Worm (Caenorhabditis elegans) whole organism, L1 larva: ENCODE results near the gene oac-4.

Experiments
- C04F5.9 ChIP-seq: sonication (generic microtip); optimal IDR thresholded peaks from 2 replicates; lab custom pipeline; 2016; ENCODE audit warnings: missing genetic modification characterization, missing compliant biosample characterization
- C16A3.4 ChIP-seq: fragments of 150-350 bp; optimal IDR thresholded peaks from 2 replicates; lab custom pipeline; 2014; ENCODE audit warnings: missing biosample characterization, missing genetic modification characterization
- F16B12.6 ChIP-seq: fragments of 150-350 bp; optimal IDR thresholded peaks from 2 replicates; lab custom pipeline; 2014; ENCODE audit warnings: missing biosample characterization, missing genetic modification characterization
- Y116A8C.19 ChIP-seq: sonication (generic microtip); optimal IDR thresholded peaks from 2 replicates; lab custom pipeline; 2016; ENCODE audit warnings: missing compliant biosample characterization, missing genetic modification characterization, borderline replicate concordance
- aha-1 ChIP-seq: fragments of 150-350 bp; optimal IDR thresholded peaks from 2 replicates; lab custom pipeline; 2014; ENCODE audit warnings: missing biosample characterization, missing genetic modification characterization
- aly-2 ChIP-seq: fragments of 150-350 bp; optimal IDR thresholded peaks from 2 replicates; lab custom pipeline; 2014; ENCODE audit warnings: missing biosample characterization, missing genetic modification characterization
- ces-1 ChIP-seq: fragments of 150-350 bp; optimal IDR thresholded peaks from 2 replicates; lab custom pipeline; 2014; ENCODE audit warnings: missing biosample characterization, missing genetic modification reagents, missing genetic modification characterization
- dsc-1 ChIP-seq: sonication (generic microtip); optimal IDR thresholded peaks from 2 replicates; lab custom pipeline; 2016; ENCODE audit warnings: mild to moderate bottlenecking, missing genetic modification characterization, missing compliant biosample characterization
- egl-13 ChIP-seq: sonication (generic microtip); optimal IDR thresholded peaks from 2 replicates; lab custom pipeline; 2016; ENCODE audit warnings: missing genotype, missing genetic modification reagents, missing genetic modification characterization, missing compliant biosample characterization
- elt-2 ChIP-seq: sonication (generic microtip); optimal IDR thresholded peaks from 2 replicates; lab custom pipeline; 2016; ENCODE audit warnings: missing genetic modification characterization, mild to moderate bottlenecking, inconsistent platforms, missing compliant biosample characterization, missing genetic modification reagents
- elt-3 ChIP-seq, 6 experiments: fragments of 150-350 bp in 1 of 6; sonication (generic microtip); optimal IDR thresholded peaks; 2 replicates each; lab custom pipeline; 2017 to 2018; ENCODE audit warnings: missing biosample characterization in 6 of 6, missing genetic modification characterization in 6 of 6, inconsistent platforms in 1 of 6
- fkh-4 ChIP-seq: sonication (generic microtip); optimal IDR thresholded peaks from 2 replicates; lab custom pipeline; 2016; ENCODE audit warnings: missing compliant biosample characterization, missing genetic modification characterization, borderline replicate concordance
- fkh-8 ChIP-seq: sonication (generic microtip); optimal IDR thresholded peaks from 2 replicates; lab custom pipeline; 2016; ENCODE audit warnings: mild to moderate bottlenecking, missing genetic modification characterization, missing compliant biosample characterization
- fos-1 ChIP-seq: fragments of 150-350 bp; optimal IDR thresholded peaks from 2 replicates; lab custom pipeline; 2014; ENCODE audit warnings: missing biosample characterization, missing genetic modification characterization
- hlh-17 ChIP-seq: fragments of 200-800 bp; sonication (Bioruptor generic); optimal IDR thresholded peaks from 2 replicates; lab custom pipeline; 2018; ENCODE audit warnings: missing genetic modification characterization, mild to moderate bottlenecking, missing compliant biosample characterization, moderate library complexity, borderline replicate concordance
- hpl-2 ChIP-seq: fragments of 150-350 bp; optimal IDR thresholded peaks from 2 replicates; lab custom pipeline; 2014; ENCODE audit warnings: missing biosample characterization, missing genetic modification reagents, missing genetic modification characterization
- jun-1 ChIP-seq: fragments of 150-350 bp; optimal IDR thresholded peaks from 2 replicates; lab custom pipeline; 2014; ENCODE audit warnings: missing biosample characterization, missing genetic modification reagents, missing genetic modification characterization
- lin-13 ChIP-seq: fragments of 150-350 bp; optimal IDR thresholded peaks from 2 replicates; lab custom pipeline; 2014; ENCODE audit warnings: missing biosample characterization, missing genetic modification reagents, missing genetic modification characterization
- lin-14 ChIP-seq: fragments of 200-800 bp; sonication (Bioruptor generic); optimal IDR thresholded peaks from 2 replicates; lab custom pipeline; 2018; ENCODE audit warnings: mild to moderate bottlenecking, missing genetic modification characterization, moderate library complexity, missing compliant biosample characterization
- lin-35 ChIP-seq, 2 experiments: fragments of 150-350 bp; optimal IDR thresholded peaks; 2 replicates each; lab custom pipeline; 2014; ENCODE audit warnings: missing biosample characterization in 2 of 2, missing genetic modification characterization in 2 of 2, missing genetic modification reagents in 2 of 2
- lin-39 ChIP-seq: fragments of 150-350 bp; optimal IDR thresholded peaks from 2 replicates; lab custom pipeline; 2014; ENCODE audit warnings: missing biosample characterization, missing genetic modification reagents, missing genetic modification characterization
- mab-9 ChIP-seq: fragments of 200-800 bp; sonication (Bioruptor generic); IDR thresholded peaks from 2 replicates; pipeline ENCODE4 v1.3.6; 2022; ENCODE audit warnings: missing genetic modification reagents, missing genetic modification characterization, missing compliant biosample characterization
- nhr-11 ChIP-seq: fragments of 150-350 bp; optimal IDR thresholded peaks from 2 replicates; lab custom pipeline; 2014; ENCODE audit warnings: missing biosample characterization, missing genetic modification characterization
- nhr-19 ChIP-seq: fragments of 200-800 bp; sonication (Bioruptor generic); conservative IDR thresholded peaks from 2 replicates; pipeline ENCODE4 v1.3.6; 2022; ENCODE audit warnings: missing genetic modification characterization, missing compliant biosample characterization
- nhr-237 ChIP-seq: fragments of 150-350 bp; optimal IDR thresholded peaks from 2 replicates; lab custom pipeline; 2014; ENCODE audit warnings: missing biosample characterization, missing genetic modification characterization
- nhr-28 ChIP-seq: fragments of 150-350 bp; optimal IDR thresholded peaks from 2 replicates; lab custom pipeline; 2014; ENCODE audit warnings: missing biosample characterization, missing genetic modification characterization
- nhr-47 ChIP-seq: sonication (generic microtip); optimal IDR thresholded peaks from 2 replicates; lab custom pipeline; 2016; ENCODE audit warnings: mild to moderate bottlenecking, missing genetic modification characterization, moderate library complexity, missing compliant biosample characterization
- nhr-76 ChIP-seq: sonication (generic microtip); optimal IDR thresholded peaks from 2 replicates; lab custom pipeline; 2017; ENCODE audit warnings: missing biosample characterization, missing genetic modification characterization
- nhr-85 ChIP-seq: sonication (generic microtip); peaks from one replicate; lab custom pipeline; 2016; ENCODE audit warnings: missing genetic modification characterization, inconsistent platforms, missing compliant biosample characterization
- nhr-90 ChIP-seq: sonication (generic microtip); optimal IDR thresholded peaks from 2 replicates; lab custom pipeline; 2016; ENCODE audit warnings: mild to moderate bottlenecking, missing genetic modification characterization, missing compliant biosample characterization; ENCODE audit not compliant: poor library complexity
- pag-3 ChIP-seq: sonication (generic microtip); optimal IDR thresholded peaks from 2 replicates; lab custom pipeline; 2017; ENCODE audit warnings: missing genetic modification characterization, mild to moderate bottlenecking, missing compliant biosample characterization, antibody characterized with exemption, borderline replicate concordance; ENCODE audit not compliant: insufficient read depth
- pax-3 ChIP-seq: fragments of 200-800 bp; sonication (Bioruptor generic); optimal IDR thresholded peaks from 2 replicates; lab custom pipeline; 2018; ENCODE audit warnings: mild to moderate bottlenecking, missing genetic modification characterization, moderate library complexity, missing compliant biosample characterization
- pqm-1 ChIP-seq: sonication (generic microtip); optimal IDR thresholded peaks from 3 replicates; lab custom pipeline; 2017; ENCODE audit warnings: missing biosample characterization, missing genetic modification characterization
- snpc-4 ChIP-seq: fragments of 150-350 bp; optimal IDR thresholded peaks from 2 replicates; lab custom pipeline; 2014; ENCODE audit warnings: missing biosample characterization, missing genetic modification characterization
- sptf-1 ChIP-seq: fragments of 150-350 bp; optimal IDR thresholded peaks from 2 replicates; lab custom pipeline; 2014; ENCODE audit warnings: missing biosample characterization, missing genetic modification characterization
- swsn-7 ChIP-seq: sonication (generic microtip); optimal IDR thresholded peaks from 2 replicates; lab custom pipeline; 2016; ENCODE audit warnings: missing genetic modification characterization, missing compliant biosample characterization
- tlp-1 ChIP-seq: fragments of 150-350 bp; optimal IDR thresholded peaks from 2 replicates; lab custom pipeline; 2014; ENCODE audit warnings: missing biosample characterization, missing genetic modification characterization
- unc-86 ChIP-seq: sonication (generic microtip); optimal IDR thresholded peaks from 2 replicates; lab custom pipeline; 2016; ENCODE audit warnings: missing genetic modification characterization, missing compliant biosample characterization
- unc-98 ChIP-seq: fragments of 200-800 bp; sonication (Bioruptor generic); IDR thresholded peaks from 2 replicates; pipeline ENCODE4 v1.3.6; 2022; ENCODE audit warnings: missing genetic modification characterization, missing compliant biosample characterization
- xbp-1 ChIP-seq: sonication (generic microtip); optimal IDR thresholded peaks from 2 replicates; lab custom pipeline; 2016; ENCODE audit warnings: missing genetic modification characterization, missing compliant biosample characterization
- zip-4 ChIP-seq: fragments of 200-800 bp; sonication (Bioruptor generic); optimal IDR thresholded peaks from 2 replicates; lab custom pipeline; 2018; ENCODE audit warnings: mild to moderate bottlenecking, missing genetic modification characterization, moderate library complexity, missing compliant biosample characterization
- ztf-11 ChIP-seq, 2 experiments: sonication (generic microtip); optimal IDR thresholded peaks; 2 replicates each; lab custom pipeline; 2016 to 2017; ENCODE audit warnings: missing genetic modification characterization in 2 of 2, missing biosample characterization in 1 of 2, missing compliant biosample characterization in 1 of 2

oac-4 gene

ce11 chrII:3835915-3836314, at the start of gene oac-4:
oac-4 (minus strand) TSS chrII:3836015.
- TF ChIP-seq nhr-47 (tag; lab: Kevin White, UChicago) (no peak), C16A3.4 (tag; lab: Kevin White, UChicago) (no peak), ztf-11 (tag; optimal IDR thresholded peaks at IDR 0.05; lab: Kevin White, UChicago) (no peak), lin-39 (tag; lab: Kevin White, UChicago) (no peak), tlp-1 (tag; lab: Kevin White, UChicago) (no peak), F16B12.6 (tag; lab: Kevin White, UChicago) (no peak), dsc-1 (tag; lab: Kevin White, UChicago) (no peak), nhr-237 (tag; lab: Kevin White, UChicago) (no peak)

ce11 chrII:3879945-3880344, 44.1 kb upstream of the oac-4 start, which contains the start of gene nhr-166:
nhr-166 (plus strand) TSS chrII:3880245.
- TF ChIP-seq mab-9, result no peak
- TF ChIP-seq dsc-1 (tag; lab: Kevin White, UChicago), result no peak
- TF ChIP-seq ces-1 (GFP tag; lab: Kevin White, UChicago), result no peak
- TF ChIP-seq lin-14, result no peak
- TF ChIP-seq unc-86 (tag; lab: Kevin White, UChicago), result no peak
- TF ChIP-seq C04F5.9 (tag; lab: Kevin White, UChicago), result no peak
- TF ChIP-seq fos-1 (tag; lab: Kevin White, UChicago), result no peak
- no peak for TF ChIP-seq nhr-28
- TF ChIP-seq C16A3.4 (tag; lab: Kevin White, UChicago), result no peak
- no peak for TF ChIP-seq aha-1 (tag; lab: Kevin White, UChicago)
- TF ChIP-seq elt-2 (tag; lab: Kevin White, UChicago), result no peak
- TF ChIP-seq zip-4 (GFP tag; lab: Kevin White, UChicago), result no peak
- no peak for TF ChIP-seq F16B12.6 (tag; lab: Kevin White, UChicago)
- TF ChIP-seq jun-1, result no peak
- no peak for TF ChIP-seq pax-3 (tag; lab: Kevin White, UChicago)
- TF ChIP-seq Y116A8C.19 (tag; lab: Kevin White, UChicago), result no peak
- TF ChIP-seq nhr-237 (tag; lab: Kevin White, UChicago), result no peak
- no peak for TF ChIP-seq xbp-1 (tag; lab: Kevin White, UChicago)
- no peak for TF ChIP-seq nhr-85

ce11 chrII:3878330-3878729, 42.5 kb upstream of the oac-4 start, which contains the start of gene srh-250:
srh-250 (plus strand) TSS chrII:3878630.
- no peak for TF ChIP-seq pax-3 (tag; lab: Kevin White, UChicago)
- no peak for TF ChIP-seq swsn-7 (tag; lab: Kevin White, UChicago)
- no peak for TF ChIP-seq mab-9
- TF ChIP-seq hlh-17 (GFP tag; lab: Kevin White, UChicago), result no peak
- no peak for TF ChIP-seq nhr-76 (tag; lab: Kevin White, UChicago)
- TF ChIP-seq hpl-2 (GFP tag; lab: Kevin White, UChicago), result no peak
- TF ChIP-seq pag-3 (tag; lab: Kevin White, UChicago), result no peak
- TF ChIP-seq snpc-4 (tag; lab: Kevin White, UChicago), result no peak
- no peak for TF ChIP-seq unc-86 (tag; lab: Kevin White, UChicago)

ce11 chrII:3877874-3878273, 42.1 kb upstream of the oac-4 start, which contains the start of gene sdz-7:
sdz-7 (minus strand) TSS chrII:3877974.
- TF ChIP-seq elt-3 (tag; optimal IDR thresholded peaks at IDR 0.05; lab: Kevin White, UChicago) (no peak), mab-9 (no peak), unc-86 (tag; lab: Kevin White, UChicago) (no peak), lin-35 (GFP tag; optimal IDR thresholded peaks at IDR 0.05; lab: Kevin White, UChicago) (no peak), nhr-90 (tag; lab: Kevin White, UChicago) (no peak), aly-2 (no peak), egl-13 (tag; lab: Kevin White, UChicago) (no peak), pqm-1 (tag; lab: Kevin White, UChicago) (no peak), dsc-1 (tag; lab: Kevin White, UChicago) (no peak), sptf-1 (tag; lab: Kevin White, UChicago) (no peak), fkh-8 (tag; lab: Kevin White, UChicago) (no peak), lin-13 (GFP tag; lab: Kevin White, UChicago) (no peak), nhr-19 (GFP tag; lab: Robert Waterston, UW) (no peak), nhr-85 (no peak), unc-98 (GFP tag; lab: Robert Waterston, UW) (no peak), fkh-4 (tag; lab: Kevin White, UChicago) (no peak), nhr-11 (tag; lab: Kevin White, UChicago) (no peak)
